Worm (Caenorhabditis elegans) whole organism, young adult: ENCODE measurements around the gene dnj-3.

Source experiments
- B0336.3 ChIP-seq: fragments of 200-800 bp; sonication (Bioruptor generic); IDR thresholded peaks from 2 replicates; pipeline ENCODE4 v1.3.6; 2022; ENCODE audit warnings: missing genetic modification characterization, missing compliant biosample characterization
- dox-1 ChIP-seq: fragments of 200-800 bp; sonication (Bioruptor generic); IDR thresholded peaks from 2 replicates; pipeline ENCODE4 v1.3.6; 2022; ENCODE audit warnings: missing genetic modification reagents, missing genetic modification characterization, missing compliant biosample characterization
- hlh-12 ChIP-seq: sonication (generic microtip); optimal IDR thresholded peaks from 2 replicates; lab custom pipeline; 2016; ENCODE audit warnings: missing genetic modification characterization, missing compliant biosample characterization
- nfya-1 ChIP-seq: sonication (generic microtip); optimal IDR thresholded peaks from 2 replicates; lab custom pipeline; 2017; ENCODE audit warnings: antibody characterized with exemption, missing compliant biosample characterization, missing genetic modification characterization, borderline replicate concordance; ENCODE audit not compliant: insufficient read depth
- nhr-179 ChIP-seq: sonication (generic microtip); optimal IDR thresholded peaks from 2 replicates; lab custom pipeline; 2016; ENCODE audit warnings: mild to moderate bottlenecking, missing genetic modification characterization, missing compliant biosample characterization
- unc-62 ChIP-seq: fragments of 150-350 bp; optimal IDR thresholded peaks from 2 replicates; lab custom pipeline; 2014; ENCODE audit warnings: missing biosample characterization, missing genetic modification reagents, missing genetic modification characterization
- ztf-22 ChIP-seq: fragments of 200-800 bp; sonication (Bioruptor generic); optimal IDR thresholded peaks from 2 replicates; lab custom pipeline; 2018; ENCODE audit warnings: mild to moderate bottlenecking, missing genetic modification characterization, moderate library complexity, missing compliant biosample characterization

DNA sequence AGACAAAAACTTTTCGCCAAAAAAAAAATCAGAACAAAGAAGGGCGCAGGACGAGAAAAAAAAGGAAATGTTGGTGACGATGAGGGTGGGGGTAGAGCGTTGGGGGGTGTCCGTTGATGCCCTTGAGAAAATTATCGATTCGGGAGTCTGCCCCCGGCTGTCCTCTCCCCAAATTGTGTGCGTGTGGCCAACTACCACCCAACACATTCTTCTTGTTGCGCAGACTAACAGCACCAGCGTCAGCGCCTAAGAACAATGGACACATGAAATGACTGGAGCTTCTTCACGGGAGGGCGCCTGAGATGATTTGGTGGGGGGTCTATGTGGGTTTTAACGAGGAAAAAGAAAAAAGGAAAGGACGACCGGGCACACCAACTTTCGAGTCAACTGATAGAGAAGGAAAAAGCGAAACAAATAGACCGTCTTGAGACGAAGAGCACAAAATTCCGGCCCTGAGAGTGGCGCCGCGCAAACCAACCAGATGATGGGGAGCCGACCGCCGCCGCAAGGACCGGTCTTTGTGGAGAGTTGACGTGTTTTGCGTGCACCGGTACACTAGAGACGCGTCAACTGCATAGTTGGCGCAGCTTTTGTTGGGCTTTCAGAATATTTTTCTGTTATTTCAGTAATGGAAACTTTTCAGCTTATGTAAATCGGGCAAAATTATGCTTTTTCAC lies 3.3 kb upstream of the dnj-3 start, which contains the start of gene C25D7.9:
- TF ChIP-seq unc-62 (no peak), ztf-22 (GFP tag; lab: Kevin White, UChicago) (no peak), B0336.3 (no peak), dox-1 (GFP tag; lab: Robert Waterston, UW) (peak; percentile 62), nfya-1 (tag; lab: Kevin White, UChicago) (no peak), nhr-179 (tag; lab: Kevin White, UChicago) (no peak), hlh-12 (tag; lab: Kevin White, UChicago) (no peak)
